Fruit fly (Drosophila melanogaster) whole organism, embryonic: ENCODE results near the gene eIF2alpha.
A peak's percentile ranks its signal among the peaks of the same experiment; 100 is the strongest.

Experiments
- ATbp ChIP-seq: fragments of 200-800 bp; sonication (Bioruptor generic); optimal IDR thresholded peaks from 2 replicates; lab custom pipeline; 2017; ENCODE audit warnings: missing biosample characterization, mild to moderate bottlenecking, missing genetic modification characterization, missing genetic modification reagents
- Awh ChIP-seq: fragments of 200-800 bp; sonication (Bioruptor generic); IDR thresholded peaks from 2 replicates; pipeline ENCODE4, ENCODE4 v1.3.6; 2022; ENCODE audit warnings: missing biosample characterization, missing genetic modification characterization
- B-H2 ChIP-seq: fragments of 200-800 bp; sonication (Bioruptor generic); optimal IDR thresholded peaks from 2 replicates; lab custom pipeline; 2018; ENCODE audit warnings: missing biosample characterization, mild to moderate bottlenecking, missing genetic modification characterization
- CG10321 ChIP-seq: fragments of 200-800 bp; sonication (Bioruptor generic); IDR thresholded peaks from 2 replicates; pipeline ENCODE4 v1.3.6; 2022; ENCODE audit warnings: missing biosample characterization, missing genetic modification characterization
- CG11093 ChIP-seq: fragments of 200-800 bp; sonication (Bioruptor generic); IDR thresholded peaks from 3 replicates; pipeline ENCODE4 v1.3.6; 2022; ENCODE audit warnings: missing biosample characterization, missing genetic modification characterization
- CG11247 ChIP-seq: fragments of 200-800 bp; sonication (Bioruptor generic); IDR thresholded peaks from 2 replicates; pipeline ENCODE4 v1.3.6; 2022; ENCODE audit warnings: missing biosample characterization, missing genetic modification characterization
- CG11398 ChIP-seq: fragments of 200-800 bp; sonication (Bioruptor generic); optimal IDR thresholded peaks from 2 replicates; lab custom pipeline; 2016; ENCODE audit warnings: missing biosample characterization, missing genetic modification characterization
- CG11504 ChIP-seq: fragments of 200-800 bp; sonication (Bioruptor generic); optimal IDR thresholded peaks from 3 replicates; lab custom pipeline; 2019; ENCODE audit warnings: missing biosample characterization, mild to moderate bottlenecking, missing genetic modification characterization, moderate library complexity
- CG13123 ChIP-seq: fragments of 200-800 bp; sonication (Bioruptor generic); optimal IDR thresholded peaks from 2 replicates; lab custom pipeline; 2016; ENCODE audit warnings: missing biosample characterization, missing genetic modification characterization
- CG13424 ChIP-seq: fragments of 200-800 bp; sonication (Bioruptor generic); optimal IDR thresholded peaks from 2 replicates; lab custom pipeline; 2019; ENCODE audit warnings: missing biosample characterization, mild to moderate bottlenecking, missing genetic modification characterization, moderate library complexity
- CG14441 ChIP-seq: fragments of 200-800 bp; sonication (Bioruptor generic); IDR thresholded peaks from 2 replicates; pipeline ENCODE4 v1.3.6; 2022; ENCODE audit warnings: missing biosample characterization, missing genetic modification characterization
- CG14965 ChIP-seq: fragments of 200-800 bp; sonication (Bioruptor generic); optimal IDR thresholded peaks from 2 replicates; lab custom pipeline; 2016; ENCODE audit warnings: missing biosample characterization, missing genetic modification characterization, borderline replicate concordance
- CG15269 ChIP-seq: fragments of 200-800 bp; sonication (Bioruptor generic); optimal IDR thresholded peaks from 2 replicates; lab custom pipeline; 2018; ENCODE audit warnings: missing biosample characterization, mild to moderate bottlenecking, missing genetic modification characterization, moderate library complexity
- CG17385 ChIP-seq: fragments of 200-800 bp; sonication (Bioruptor generic); optimal IDR thresholded peaks from 3 replicates; lab custom pipeline; 2018; ENCODE audit warnings: missing biosample characterization, mild to moderate bottlenecking, missing genetic modification characterization
- CG1792 ChIP-seq: fragments of 200-800 bp; sonication (Bioruptor generic); optimal IDR thresholded peaks from 2 replicates; lab custom pipeline; 2016; ENCODE audit warnings: missing biosample characterization, missing genetic modification characterization
- CG2889 ChIP-seq: fragments of 200-800 bp; sonication (Bioruptor generic); IDR thresholded peaks from 3 replicates; pipeline ENCODE4 v1.3.6; 2022; ENCODE audit warnings: missing biosample characterization, missing genetic modification characterization
- CG3163 ChIP-seq: fragments of 200-800 bp; sonication (Bioruptor generic); optimal IDR thresholded peaks from 3 replicates; lab custom pipeline; 2016; ENCODE audit warnings: missing biosample characterization, missing genetic modification characterization
- CG33557 ChIP-seq: fragments of 200-800 bp; sonication (Bioruptor generic); optimal IDR thresholded peaks from 2 replicates; lab custom pipeline; 2019; ENCODE audit warnings: missing biosample characterization, mild to moderate bottlenecking, missing genetic modification characterization, moderate library complexity
- CG3726 ChIP-seq: fragments of 200-800 bp; sonication (Bioruptor generic); IDR thresholded peaks from 3 replicates; pipeline ENCODE4, ENCODE4 v1.3.6; 2022; ENCODE audit warnings: missing biosample characterization, missing genetic modification characterization
- CG4707 ChIP-seq: fragments of 200-800 bp; sonication (Bioruptor generic); optimal IDR thresholded peaks from 2 replicates; lab custom pipeline; 2018; ENCODE audit warnings: missing biosample characterization, mild to moderate bottlenecking, missing genetic modification characterization, moderate library complexity
- CG5245 ChIP-seq: fragments of 200-800 bp; sonication (Bioruptor generic); optimal IDR thresholded peaks from 3 replicates; lab custom pipeline; 2016; ENCODE audit warnings: missing biosample characterization, missing genetic modification characterization
- CG6254 ChIP-seq: fragments of 200-800 bp; sonication (Bioruptor generic); optimal IDR thresholded peaks from 3 replicates; lab custom pipeline; 2017; ENCODE audit warnings: mild to moderate bottlenecking, missing biosample characterization, missing genetic modification reagents, missing genetic modification characterization
- CG9215 ChIP-seq: fragments of 200-800 bp; sonication (Bioruptor generic); IDR thresholded peaks from 2 replicates; pipeline ENCODE4 v1.3.6; 2022; ENCODE audit warnings: missing biosample characterization, missing genetic modification characterization
- CG9727 ChIP-seq: fragments of 200-800 bp; sonication (Bioruptor generic); optimal IDR thresholded peaks from 3 replicates; lab custom pipeline; 2017; ENCODE audit warnings: missing biosample characterization, mild to moderate bottlenecking, missing genetic modification characterization
- CG9797 ChIP-seq: fragments of 200-800 bp; sonication (Bioruptor generic); optimal IDR thresholded peaks from 3 replicates; lab custom pipeline; 2018; ENCODE audit warnings: missing biosample characterization, mild to moderate bottlenecking, missing genetic modification characterization
- Ets65A ChIP-seq: fragments of 200-800 bp; sonication (Bioruptor generic); peaks from one replicate; lab custom pipeline; 2016; ENCODE audit warnings: missing biosample characterization, missing genetic modification characterization
- Gug ChIP-seq: fragments of 200-800 bp; sonication (Bioruptor generic); IDR thresholded peaks from 4 replicates; pipeline ENCODE4 v1.3.6; 2022; ENCODE audit warnings: missing biosample characterization, missing genetic modification characterization
- HHEX ChIP-seq: fragments of 200-800 bp; sonication (Bioruptor generic); optimal IDR thresholded peaks from 3 replicates; lab custom pipeline; 2017; ENCODE audit warnings: missing biosample characterization, mild to moderate bottlenecking, missing genetic modification characterization, missing genetic modification reagents
- Meics ChIP-seq: fragments of 200-800 bp; sonication (Bioruptor generic); optimal IDR thresholded peaks from 2 replicates; lab custom pipeline; 2017; ENCODE audit warnings: missing biosample characterization, mild to moderate bottlenecking, missing genetic modification characterization
- Ssrp ChIP-seq: fragments of 200-800 bp; sonication (Bioruptor generic); optimal IDR thresholded peaks from 2 replicates; lab custom pipeline; 2018; ENCODE audit warnings: missing biosample characterization, mild to moderate bottlenecking, missing genetic modification characterization, moderate library complexity
- Usf ChIP-seq: fragments of 200-800 bp; sonication (Bioruptor generic); optimal IDR thresholded peaks from 2 replicates; lab custom pipeline; 2017; ENCODE audit warnings: missing genotype, missing biosample characterization, missing genetic modification characterization
- chinmo ChIP-seq: fragments of 200-800 bp; sonication (Bioruptor generic); IDR thresholded peaks from 4 replicates; pipeline ENCODE4 v1.3.6; 2022; ENCODE audit warnings: missing biosample characterization, missing genetic modification characterization; ENCODE audit not compliant: partially characterized antibody
- chn ChIP-seq: fragments of 200-800 bp; sonication (Bioruptor generic); optimal IDR thresholded peaks from 2 replicates; lab custom pipeline; 2016; ENCODE audit warnings: missing biosample characterization, missing genetic modification characterization
- corto ChIP-seq: fragments of 200-800 bp; sonication (Bioruptor generic); optimal IDR thresholded peaks from 2 replicates; lab custom pipeline; 2016; ENCODE audit warnings: missing biosample characterization, mild to moderate bottlenecking, missing genetic modification characterization, moderate library complexity
- cwo ChIP-seq: fragments of 200-800 bp; sonication (Bioruptor generic); optimal IDR thresholded peaks from 3 replicates; lab custom pipeline; 2017; ENCODE audit warnings: missing biosample characterization, missing genetic modification characterization, mild to moderate bottlenecking, moderate library complexity, missing genetic modification reagents
- gce ChIP-seq: fragments of 200-800 bp; sonication (Bioruptor generic); IDR thresholded peaks from 3 replicates; pipeline ENCODE4 v1.3.6; 2022; ENCODE audit warnings: missing biosample characterization, missing genetic modification characterization
- gcm2 ChIP-seq: fragments of 200-800 bp; sonication (Bioruptor generic); optimal IDR thresholded peaks from 2 replicates; lab custom pipeline; 2016; ENCODE audit warnings: missing biosample characterization, missing genetic modification characterization
- ind ChIP-seq: fragments of 200-800 bp; sonication (Bioruptor generic); optimal IDR thresholded peaks from 3 replicates; lab custom pipeline; 2016; ENCODE audit warnings: missing biosample characterization, missing genetic modification characterization
- inv ChIP-seq: fragments of 200-800 bp; sonication (Bioruptor generic); IDR thresholded peaks from 2 replicates; pipeline ENCODE4 v1.3.6; 2022; ENCODE audit warnings: missing biosample characterization, missing genetic modification characterization; ENCODE audit not compliant: partially characterized antibody
- knrl ChIP-seq: fragments of 200-800 bp; sonication (Bioruptor generic); IDR thresholded peaks from 3 replicates; pipeline ENCODE4 v1.3.6; 2022; ENCODE audit warnings: missing biosample characterization, missing genetic modification characterization; ENCODE audit not compliant: partially characterized antibody
- luna ChIP-seq: fragments of 200-800 bp; sonication (Bioruptor generic); optimal IDR thresholded peaks from 2 replicates; lab custom pipeline; 2016; ENCODE audit warnings: missing biosample characterization, missing genetic modification characterization
- mam ChIP-seq: fragments of 200-800 bp; sonication (Bioruptor generic); optimal IDR thresholded peaks from 3 replicates; lab custom pipeline; 2016; ENCODE audit warnings: missing biosample characterization, missing genetic modification characterization
- pfk ChIP-seq: fragments of 200-800 bp; sonication (Bioruptor generic); optimal IDR thresholded peaks from 2 replicates; lab custom pipeline; 2018; ENCODE audit warnings: missing biosample characterization, mild to moderate bottlenecking, missing genetic modification characterization, moderate library complexity
- seq ChIP-seq: fragments of 200-800 bp; sonication (Bioruptor generic); IDR thresholded peaks from 2 replicates; pipeline ENCODE4 v1.3.6; 2022; ENCODE audit warnings: missing biosample characterization, missing genetic modification characterization
- sim ChIP-seq: fragments of 200-800 bp; sonication (Bioruptor generic); IDR thresholded peaks from 2 replicates; pipeline ENCODE4 v1.3.6; 2022; ENCODE audit warnings: missing biosample characterization, missing genetic modification characterization
- tap ChIP-seq: fragments of 200-800 bp; optimal IDR thresholded peaks from 3 replicates; lab custom pipeline; 2019; ENCODE audit warnings: missing biosample characterization, mild to moderate bottlenecking, missing genetic modification characterization, moderate library complexity
- tll ChIP-seq, 2 experiments: fragments of 200-800 bp in 1 of 2; fragments of >200 bp in 1 of 2; sonication (Bioruptor generic) in 1 of 2; optimal IDR thresholded peaks; 2 replicates each; lab custom pipeline; 2017 to 2019; ENCODE audit warnings: missing biosample characterization in 2 of 2, missing genetic modification characterization in 2 of 2, mild to moderate bottlenecking in 1 of 2, moderate library complexity in 1 of 2
- trem ChIP-seq: fragments of 200-800 bp; optimal IDR thresholded peaks from 3 replicates; lab custom pipeline; 2019; ENCODE audit warnings: missing biosample characterization, mild to moderate bottlenecking, missing genetic modification characterization, moderate library complexity
- wek ChIP-seq: fragments of 200-800 bp; sonication (Bioruptor generic); optimal IDR thresholded peaks from 3 replicates; lab custom pipeline; 2018; ENCODE audit warnings: missing biosample characterization, mild to moderate bottlenecking, missing genetic modification characterization, moderate library complexity

The eIF2alpha gene

DNA sequence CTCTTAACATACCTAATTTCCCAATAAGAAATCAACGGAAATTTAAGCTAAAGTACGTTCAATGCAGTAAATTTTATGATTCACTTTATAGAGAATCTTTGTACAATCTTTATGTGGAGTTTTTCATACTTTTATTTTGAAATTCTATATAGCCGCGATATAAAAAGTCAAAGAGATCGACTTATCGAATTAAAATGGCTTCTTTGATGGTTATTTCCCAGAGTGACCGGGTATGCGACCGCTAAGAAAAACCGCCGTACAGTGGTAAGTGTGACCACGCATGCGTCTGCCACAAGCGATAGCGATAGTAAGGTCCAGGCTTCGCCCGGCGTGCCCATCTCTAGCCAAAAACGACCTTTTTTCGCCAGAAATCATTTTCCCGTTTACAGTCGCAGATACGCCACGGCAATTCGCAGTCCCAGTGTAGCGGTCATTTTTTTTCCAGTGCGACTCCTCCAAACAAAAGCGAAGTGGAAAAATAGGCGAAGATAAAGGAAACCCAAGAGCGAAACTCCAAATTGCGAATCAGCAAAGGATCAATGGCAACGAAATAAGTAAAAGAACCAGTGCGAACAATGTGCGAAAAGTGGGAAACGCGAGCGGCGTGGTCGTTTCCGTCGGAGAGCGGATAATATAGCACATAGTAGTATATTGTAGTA, 24.2 kb downstream of the eIF2alpha start, which contains the start of gene hang (continued):
- TF ChIP-seq CG11247 (GFP tag; lab: Robert Waterston, UW) (peak; percentile 51), chinmo (GFP tag; lab: Robert Waterston, UW) (peak; percentile 42; the same call in 1 of the 4 replicates), CG3726 (GFP tag; lab: Robert Waterston, UW) (no peak), Usf (GFP tag; lab: Kevin White, UChicago) (no peak), ind (peak; percentile 10), chn (GFP tag; lab: Kevin White, UChicago) (no peak), tll (GFP tag; optimal IDR thresholded peaks at IDR 0.05; lab: Kevin White, UChicago) (no peak), CG14965 (GFP tag; lab: Kevin White, UChicago) (no peak), pfk (peak; percentile 34), sim (GFP tag; lab: Robert Waterston, UW) (no peak), CG14441 (GFP tag; lab: Robert Waterston, UW) (peak; percentile 49), seq (GFP tag; lab: Robert Waterston, UW) (no peak), CG2889 (no peak), CG13424 (tag; lab: Kevin White, UChicago) (peak; percentile 21), HHEX (peak; percentile 56), CG10321 (GFP tag; lab: Robert Waterston, UW) (no peak), Gug (GFP tag; lab: Robert Waterston, UW) (peak; percentile 31; the same call in 1 of the 4 replicates), knrl (GFP tag; lab: Robert Waterston, UW) (peak; percentile 80), mam (GFP tag; lab: Kevin White, UChicago) (peak; percentile 34), Ssrp (tag; lab: Kevin White, UChicago) (no peak), Meics (GFP tag; lab: Kevin White, UChicago) (peak; percentile 23), CG4707 (GFP tag; lab: Kevin White, UChicago) (peak; percentile 1), tap (no peak), cwo (peak; percentile 39), Ets65A (GFP tag; lab: Kevin White, UChicago) (peak; percentile 85), CG15269 (tag; lab: Kevin White, UChicago) (peak; percentile 2), CG1792 (GFP tag; lab: Kevin White, UChicago) (peak; percentile 10), gce (no peak), CG11093 (GFP tag; lab: Robert Waterston, UW) (no peak), CG33557 (GFP tag; lab: Kevin White, UChicago) (peak; percentile 9), CG9797 (GFP tag; lab: Kevin White, UChicago) (peak; percentile 91), inv (peak; percentile 72), Awh (GFP tag; lab: Robert Waterston, UW) (no peak), wek (GFP tag; lab: Kevin White, UChicago) (peak; percentile 5), B-H2 (GFP tag; lab: Kevin White, UChicago) (no peak), luna (GFP tag; lab: Kevin White, UChicago) (no peak), CG11504 (tag; lab: Kevin White, UChicago) (peak; percentile 12), CG9727 (peak; percentile 16), CG17385 (GFP tag; lab: Kevin White, UChicago) (peak; percentile 37), ATbp (no peak), CG6254 (GFP tag; lab: Kevin White, UChicago) (no peak), CG11398 (peak; percentile 19), trem (peak; percentile 37), CG3163 (GFP tag; lab: Kevin White, UChicago) (no peak), CG5245 (GFP tag; lab: Kevin White, UChicago) (no peak), CG13123 (GFP tag; lab: Kevin White, UChicago) (no peak), CG9215 (GFP tag; lab: Robert Waterston, UW) (no peak), gcm2 (no peak), corto (no peak)
